Worm (Caenorhabditis elegans): ENCODE results near the gene Y37D8A.16.

DNA sequence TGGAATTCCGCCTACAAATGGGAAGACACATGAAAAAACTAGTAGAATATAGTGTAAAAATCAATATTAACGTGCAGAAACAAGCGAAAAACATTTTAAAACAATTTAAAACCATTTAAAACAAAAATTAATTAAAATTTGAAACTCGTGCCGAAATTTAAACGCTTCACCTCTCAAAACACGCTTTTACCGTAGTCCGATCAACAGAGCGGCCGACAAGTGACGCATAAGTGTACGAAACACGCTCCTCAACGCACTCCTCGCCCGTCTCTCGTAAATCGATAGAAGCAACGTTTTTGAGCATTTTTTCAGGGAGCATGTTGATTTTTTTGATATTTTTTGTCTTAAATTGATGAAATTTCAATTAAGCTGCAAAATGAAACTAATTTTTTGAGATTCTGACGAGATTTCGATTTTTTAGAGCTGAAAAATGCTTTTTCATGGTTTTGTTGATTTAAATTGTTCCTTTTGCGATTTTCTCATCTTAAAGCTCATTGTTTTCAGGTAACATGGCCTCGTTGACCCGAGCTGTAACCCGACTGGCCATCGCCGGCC is 13.4 kb downstream of the Y37D8A.16 start, which contains the start of gene cox-5A:
- TF ChIP-seq ref-2 (tag; optimal IDR thresholded peaks at IDR 0.05) (peak; percentile 90), fkh-6 (tag; optimal IDR thresholded peaks at IDR 0.05) (no peak), ceh-14 (tag; optimal IDR thresholded peaks at IDR 0.05) (peak; percentile 92), ttx-3 (tag; optimal IDR thresholded peaks at IDR 0.05) (peak; percentile 51), dve-1 (tag; optimal IDR thresholded peaks at IDR 0.05) (peak; percentile 77), hlh-30 (tag; optimal IDR thresholded peaks at IDR 0.05; ENCODE audit: insufficient read depth) (peak; percentile 82), ztf-16 (tag; optimal IDR thresholded peaks at IDR 0.05) (peak; percentile 88), C08G9.2 (tag; optimal IDR thresholded peaks at IDR 0.05) (peak; percentile 43), ahr-1 (tag; optimal IDR thresholded peaks at IDR 0.05) (peak; percentile 31), ama-1 (optimal IDR thresholded peaks at IDR 0.05) (no peak), pha-4 (tag; optimal IDR thresholded peaks at IDR 0.05) (no peak), nhr-11 (tag; optimal IDR thresholded peaks at IDR 0.05) (no peak)
